Fruit fly (Drosophila melanogaster): ENCODE measurements around the gene foxo.

DNA sequence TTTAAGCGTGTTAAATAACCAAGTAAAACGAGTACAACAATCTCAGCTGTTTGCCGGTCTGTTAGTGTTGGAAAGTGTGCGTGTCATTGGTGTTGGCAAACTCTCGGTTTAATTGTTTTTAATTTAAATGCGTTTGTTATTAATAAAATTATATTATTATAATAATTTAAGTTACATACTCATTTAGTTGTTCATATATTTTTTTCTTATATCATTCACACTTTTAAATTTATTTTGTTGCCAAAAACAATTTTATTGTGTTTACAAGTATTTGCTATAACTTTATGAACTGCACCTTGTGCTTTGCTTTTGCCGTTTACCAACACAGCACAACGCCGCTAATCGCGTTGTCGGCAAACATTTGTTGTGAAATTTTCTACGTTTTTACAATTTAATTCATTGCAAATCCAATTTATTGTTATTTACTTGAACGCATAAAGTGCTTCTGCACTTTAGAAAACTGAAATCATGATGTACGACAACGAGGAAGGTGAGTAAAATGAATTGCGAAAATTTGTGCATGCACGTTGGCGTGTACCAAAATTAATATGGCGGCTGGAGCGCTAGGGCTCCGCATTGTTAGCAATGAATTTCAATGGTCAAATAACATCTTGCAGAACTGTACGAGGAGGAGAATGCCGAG lies 68.9 kb downstream of the foxo start, which contains the start of the genes 140up and Polr2B:
- TF ChIP-seq CTCF (optimal IDR thresholded peaks at IDR 0.05) (no peak), CG8478 (optimal IDR thresholded peaks at IDR 0.05) (no peak)

Measured in S2 (cell line).